Fruit fly (Drosophila melanogaster) whole organism, adult: Measurements from ENCODE around the gene tsl.

Experiments
- CG11617 ChIP-seq: fragments of 200-800 bp; sonication (Bioruptor generic); optimal IDR thresholded peaks from 2 replicates; lab custom pipeline; 2017; ENCODE audit warnings: mild to moderate bottlenecking, missing biosample characterization, missing genetic modification reagents, missing genetic modification characterization
- CG12768 ChIP-seq: fragments of 200-800 bp; sonication (Bioruptor generic); optimal IDR thresholded peaks from 2 replicates; lab custom pipeline; 2017; ENCODE audit warnings: missing biosample characterization, missing genetic modification characterization, mild to moderate bottlenecking, moderate library complexity, missing genetic modification reagents
- CG14711 ChIP-seq: fragments of 200-800 bp; sonication (Bioruptor generic); optimal IDR thresholded peaks from 2 replicates; lab custom pipeline; 2018; ENCODE audit warnings: missing biosample characterization, mild to moderate bottlenecking, missing genetic modification characterization, moderate library complexity
- CG7101 ChIP-seq: fragments of 200-800 bp; sonication (Bioruptor generic); optimal IDR thresholded peaks from 2 replicates; lab custom pipeline; 2018; ENCODE audit warnings: missing biosample characterization, mild to moderate bottlenecking, missing genetic modification characterization, moderate library complexity
- Crg-1 ChIP-seq: fragments of 200-800 bp; sonication (Bioruptor generic); optimal IDR thresholded peaks from 2 replicates; lab custom pipeline; 2016; ENCODE audit warnings: missing biosample characterization, missing genetic modification characterization
- Mnt ChIP-seq: fragments of 200-800 bp; sonication (Bioruptor generic); optimal IDR thresholded peaks from 2 replicates; lab custom pipeline; 2016; ENCODE audit warnings: missing biosample characterization, mild to moderate bottlenecking, missing genetic modification characterization
- bab1 ChIP-seq: fragments of 200-800 bp; sonication (Bioruptor generic); optimal IDR thresholded peaks from 3 replicates; lab custom pipeline; 2019; ENCODE audit warnings: missing biosample characterization, mild to moderate bottlenecking, missing genetic modification characterization, moderate library complexity
- cic ChIP-seq: fragments of 200-800 bp; sonication (Bioruptor generic); optimal IDR thresholded peaks from 2 replicates; lab custom pipeline; 2017; ENCODE audit warnings: missing biosample characterization, mild to moderate bottlenecking, missing genetic modification characterization, moderate library complexity
- cnc ChIP-seq, 2 experiments: fragments of >200 bp; optimal IDR thresholded peaks; 2 replicates each; lab custom pipeline; 2017
- kay ChIP-seq: fragments of 200-800 bp; sonication (Bioruptor generic); peaks from one replicate; lab custom pipeline; 2016; ENCODE audit warnings: missing biosample characterization, missing genetic modification characterization, borderline replicate concordance
- ovo ChIP-seq: fragments of 200-800 bp; sonication (Bioruptor generic); optimal IDR thresholded peaks from 2 replicates; lab custom pipeline; 2016; ENCODE audit warnings: missing biosample characterization, missing genetic modification characterization
- pad ChIP-seq: fragments of 200-800 bp; sonication (Bioruptor generic); optimal IDR thresholded peaks from 3 replicates; lab custom pipeline; 2017; ENCODE audit warnings: missing biosample characterization, missing genetic modification characterization, mild to moderate bottlenecking, moderate library complexity, missing genetic modification reagents
- toe ChIP-seq: fragments of 200-800 bp; sonication (Bioruptor generic); optimal IDR thresholded peaks from 2 replicates; lab custom pipeline; 2016; ENCODE audit warnings: missing biosample characterization, missing genetic modification characterization

- TF ChIP-seq pad (GFP tag; lab: Kevin White, UChicago) (no peak), Crg-1 (GFP tag; lab: Kevin White, UChicago) (no peak), kay (no peak), cic (peak; percentile 23), CG14711 (tag; lab: Kevin White, UChicago) (no peak), CG7101 (tag; lab: Kevin White, UChicago) (no peak), CG12768 (no peak), cnc (optimal IDR thresholded peaks at IDR 0.05; lab: Kevin White, UChicago) (no peak), CG11617 (GFP tag; lab: Kevin White, UChicago) (no peak), Mnt (GFP tag; lab: Kevin White, UChicago) (no peak), ovo (no peak), toe (GFP tag; lab: Kevin White, UChicago) (no peak), bab1 (GFP tag; lab: Kevin White, UChicago) (no peak)
Measured at dm6 chr3R:21782295-21782922, at the start of gene tsl.
